Worm (Caenorhabditis elegans): ENCODE data around the gene chil-4.

- no peak for TF ChIP-seq W03F9.2 (tag; optimal IDR thresholded peaks at IDR 0.05)
- TF ChIP-seq him-1 (tag; optimal IDR thresholded peaks at IDR 0.05) = no peak
These were observed 33.0 kb upstream of the chil-4 start for ce11 chrII:9888549-9888948.

Measured in whole organism, L4/young adult.